Worm (Caenorhabditis elegans) whole organism, early embryonic: Measurements from ENCODE around the gene C16C8.18.
"Not testable (repeated sequence)": the region's sequence is repeated elsewhere in the genome, so short reads cannot be mapped to it uniquely, and the experiment has no call there.

Experiments used
- B0310.2 ChIP-seq: sonication (generic microtip); optimal IDR thresholded peaks from 2 replicates; lab custom pipeline; 2016; ENCODE audit warnings: mild to moderate bottlenecking, missing genetic modification characterization, missing compliant biosample characterization
- F13C5.2 ChIP-seq: sonication (generic microtip); optimal IDR thresholded peaks from 2 replicates; lab custom pipeline; 2017; ENCODE audit warnings: mild to moderate bottlenecking, missing genetic modification characterization, inconsistent platforms, missing compliant biosample characterization
- aly-1 ChIP-seq: sonication (generic microtip); optimal IDR thresholded peaks from 2 replicates; lab custom pipeline; 2016; ENCODE audit warnings: missing genetic modification characterization, missing compliant biosample characterization
- ama-1 ChIP-seq: fragments of 150-350 bp; optimal IDR thresholded peaks from 2 replicates; lab custom pipeline; 2014
- ceh-13 ChIP-seq: fragments of 200-800 bp; sonication (Bioruptor generic); optimal IDR thresholded peaks from 2 replicates; lab custom pipeline; 2018; ENCODE audit warnings: mild to moderate bottlenecking, missing genetic modification characterization, missing compliant biosample characterization
- ceh-36 ChIP-seq: sonication (generic microtip); optimal IDR thresholded peaks from 2 replicates; lab custom pipeline; 2016; ENCODE audit warnings: missing genetic modification characterization, inconsistent platforms, missing compliant biosample characterization
- ets-7 ChIP-seq: sonication (generic microtip); optimal IDR thresholded peaks from 2 replicates; lab custom pipeline; 2016; ENCODE audit warnings: missing genotype, missing genetic modification characterization, missing compliant biosample characterization
- flt-1 ChIP-seq: fragments of 200-800 bp; sonication (Bioruptor generic); IDR thresholded peaks from 2 replicates; pipeline ENCODE4 v1.3.6; 2022; ENCODE audit warnings: missing genetic modification characterization, missing compliant biosample characterization
- hmbx-1 ChIP-seq: sonication (generic microtip); optimal IDR thresholded peaks from 2 replicates; lab custom pipeline; 2016; ENCODE audit warnings: mild to moderate bottlenecking, missing genetic modification characterization, missing compliant biosample characterization
- hmg-4 ChIP-seq: fragments of 200-800 bp; sonication (Bioruptor generic); optimal IDR thresholded peaks from 2 replicates; lab custom pipeline; 2018; ENCODE audit warnings: mild to moderate bottlenecking, missing genetic modification characterization, missing compliant biosample characterization
- hnd-1 ChIP-seq: sonication (generic microtip); optimal IDR thresholded peaks from 2 replicates; lab custom pipeline; 2016; ENCODE audit warnings: missing genetic modification characterization, missing compliant biosample characterization
- pes-1 ChIP-seq: fragments of 200-800 bp; sonication (Bioruptor generic); IDR thresholded peaks from 2 replicates; pipeline ENCODE4 v1.3.6; 2022; ENCODE audit warnings: missing genetic modification reagents, missing genetic modification characterization, missing compliant biosample characterization
- scrt-1 ChIP-seq: fragments of 200-800 bp; sonication (Bioruptor generic); IDR thresholded peaks from 2 replicates; pipeline ENCODE4 v1.3.6; 2022; ENCODE audit warnings: missing genetic modification characterization, missing compliant biosample characterization
- sea-1 ChIP-seq: fragments of 200-800 bp; sonication (Bioruptor generic); conservative IDR thresholded peaks from 2 replicates; pipeline ENCODE4 v1.3.6; 2022; ENCODE audit warnings: missing genetic modification characterization, missing compliant biosample characterization
- tbx-11 ChIP-seq: fragments of 200-800 bp; sonication (Bioruptor generic); IDR thresholded peaks from 2 replicates; pipeline ENCODE4 v1.3.6; 2022; ENCODE audit warnings: missing genetic modification characterization, missing compliant biosample characterization
- tbx-37 ChIP-seq: fragments of 200-800 bp; sonication (Bioruptor generic); conservative IDR thresholded peaks from 2 replicates; pipeline ENCODE4 v1.3.6; 2022; ENCODE audit warnings: missing genetic modification reagents, missing genetic modification characterization, missing compliant biosample characterization
- tra-4 ChIP-seq: sonication (generic microtip); optimal IDR thresholded peaks from 2 replicates; lab custom pipeline; 2017; ENCODE audit warnings: missing genetic modification characterization, missing compliant biosample characterization

C16C8.18 gene

ce11 chrII:3461586-3461985 lies 32.1 kb downstream of the C16C8.18 start, which contains the start of gene C16C8.8:
Gene C16C8.8, minus strand, starts transcription at chrII:3461686.
- TF ChIP-seq tbx-37 (GFP tag; lab: Robert Waterston, UW) = no peak
- TF ChIP-seq F13C5.2 = no peak
- TF ChIP-seq pes-1 = no peak
- no peak for TF ChIP-seq ama-1 (lab: Kevin White, UChicago)
- no peak for TF ChIP-seq flt-1
- no peak for TF ChIP-seq hnd-1
- TF ChIP-seq ceh-36 (tag; lab: Kevin White, UChicago) = no peak
- no peak for TF ChIP-seq ets-7 (tag; lab: Kevin White, UChicago)
- no peak for TF ChIP-seq scrt-1 (GFP tag; lab: Robert Waterston, UW)
- no peak for TF ChIP-seq ceh-13 (GFP tag; lab: Kevin White, UChicago)
- TF ChIP-seq aly-1 = no peak
- no peak for TF ChIP-seq tra-4 (tag; lab: Kevin White, UChicago)
- no peak for TF ChIP-seq hmg-4
- TF ChIP-seq B0310.2 (tag; lab: Kevin White, UChicago) = no peak
- TF ChIP-seq sea-1 (GFP tag; lab: Robert Waterston, UW) = no peak

- no peak for TF ChIP-seq ama-1 (lab: Kevin White, UChicago)
Measured at ce11 chrII:3463097-3463496, 33.6 kb downstream of the C16C8.18 start, which contains the start of gene C16C8.9. Gene C16C8.9, minus strand, starts transcription at chrII:3463197.

DNA sequence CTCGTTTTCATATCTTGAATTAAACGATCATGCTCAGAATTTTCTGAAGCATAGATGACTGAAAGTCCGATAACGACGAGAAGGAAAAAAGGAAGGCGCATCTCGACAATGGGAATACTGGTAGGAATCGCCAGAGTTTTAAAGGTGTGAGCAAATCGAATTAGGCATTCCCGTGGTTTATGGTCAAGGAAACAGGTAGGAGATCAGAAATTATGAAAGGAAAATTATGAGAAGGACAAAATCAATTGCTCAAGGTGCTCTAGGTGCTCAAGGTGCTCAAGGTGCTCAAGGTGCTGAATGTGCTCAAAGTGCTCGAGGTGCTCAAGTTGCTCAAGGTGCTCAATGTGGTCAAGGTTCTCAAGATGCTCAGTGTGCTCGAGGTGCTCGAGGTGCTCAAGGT lies 35.1 kb downstream of the C16C8.18 start, which contains the start of gene C16C8.10:
Gene C16C8.10 (minus strand): TSS at position 101 of the 400 bp plus-strand sequence.
- TF ChIP-seq ceh-13 (GFP tag; lab: Kevin White, UChicago); aly-1; ceh-36 (tag; lab: Kevin White, UChicago): not testable (repeated sequence)

DNA sequence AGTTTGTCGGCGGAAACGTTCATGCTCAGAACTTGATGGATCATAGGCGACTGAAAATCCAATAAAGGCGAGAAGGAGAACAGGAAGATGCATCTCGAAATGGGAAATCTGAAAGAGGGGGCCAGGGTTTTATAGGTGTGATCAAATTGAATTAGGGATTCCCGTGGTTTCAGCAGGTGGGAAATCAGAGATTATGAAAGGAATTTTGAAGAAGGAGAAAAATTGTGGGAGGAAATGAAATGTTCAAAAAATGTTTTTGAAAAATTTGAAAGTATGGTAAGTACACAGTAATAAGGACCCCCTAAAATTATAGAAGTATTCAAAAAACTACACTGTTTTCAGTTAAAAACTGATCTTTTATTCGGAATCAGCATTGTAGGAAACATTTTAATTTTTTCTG lies 41.0 kb downstream of the C16C8.18 start, which contains the start of gene Y49F6B.20:
Gene Y49F6B.20 (minus strand): TSS at position 101 of the 400 bp plus-strand sequence.
- TF ChIP-seq hnd-1 (no peak), pes-1 (no peak), ama-1 (lab: Kevin White, UChicago) (no peak), B0310.2 (tag; lab: Kevin White, UChicago) (no peak), ets-7 (tag; lab: Kevin White, UChicago) (no peak), ceh-13 (GFP tag; lab: Kevin White, UChicago) (no peak), hmbx-1 (no peak), tbx-11 (no peak), aly-1 (no peak), tra-4 (tag; lab: Kevin White, UChicago) (no peak), sea-1 (GFP tag; lab: Robert Waterston, UW) (no peak), ceh-36 (tag; lab: Kevin White, UChicago) (no peak), tbx-37 (GFP tag; lab: Robert Waterston, UW) (no peak), flt-1 (no peak), F13C5.2 (no peak), hmg-4 (no peak), scrt-1 (GFP tag; lab: Robert Waterston, UW) (no peak)

ce11 chrII:3471603-3472002 lies 42.1 kb downstream of the C16C8.18 start, which contains the start of gene Y49F6B.13:
Gene Y49F6B.13, minus strand, starts transcription at chrII:3471703.
- TF ChIP-seq flt-1 = no peak
- no peak for TF ChIP-seq tbx-11
- TF ChIP-seq aly-1 = no peak
- no peak for TF ChIP-seq hmg-4
- TF ChIP-seq hnd-1 = no peak
- no peak for TF ChIP-seq tra-4 (tag; lab: Kevin White, UChicago)

- TF ChIP-seq flt-1 = no peak
- TF ChIP-seq B0310.2 (tag; lab: Kevin White, UChicago) = no peak
- no peak for TF ChIP-seq ama-1 (lab: Kevin White, UChicago)
- TF ChIP-seq ets-7 (tag; lab: Kevin White, UChicago) = no peak
- TF ChIP-seq hnd-1 = no peak
- TF ChIP-seq scrt-1 (GFP tag; lab: Robert Waterston, UW) = no peak
- TF ChIP-seq ceh-36 (tag; lab: Kevin White, UChicago) = no peak
- TF ChIP-seq pes-1 = no peak
- no peak for TF ChIP-seq ceh-13 (GFP tag; lab: Kevin White, UChicago)
- no peak for TF ChIP-seq F13C5.2
- TF ChIP-seq tbx-37 (GFP tag; lab: Robert Waterston, UW) = no peak
- TF ChIP-seq aly-1 = no peak
- no peak for TF ChIP-seq sea-1 (GFP tag; lab: Robert Waterston, UW)
- TF ChIP-seq tra-4 (tag; lab: Kevin White, UChicago) = no peak
- TF ChIP-seq hmbx-1 = no peak
- TF ChIP-seq hmg-4 = no peak
Measured at ce11 chrII:3472316-3472715, 42.8 kb downstream of the C16C8.18 start, which contains the start of gene Y49F6B.12. Gene Y49F6B.12, minus strand, starts transcription at chrII:3472416.

ce11 chrII:3472817-3473216 lies 43.3 kb downstream of the C16C8.18 start, which contains the start of gene Y49F6B.6:
Gene Y49F6B.6, plus strand, starts transcription at chrII:3473117.
- TF ChIP-seq scrt-1 (GFP tag; lab: Robert Waterston, UW) = no peak
- no peak for TF ChIP-seq ama-1 (lab: Kevin White, UChicago)
- TF ChIP-seq B0310.2 (tag; lab: Kevin White, UChicago) = no peak
- TF ChIP-seq F13C5.2 = no peak
- TF ChIP-seq tra-4 (tag; lab: Kevin White, UChicago) = no peak
- no peak for TF ChIP-seq tbx-37 (GFP tag; lab: Robert Waterston, UW)
- TF ChIP-seq sea-1 (GFP tag; lab: Robert Waterston, UW) = no peak
- TF ChIP-seq hnd-1 = no peak
- TF ChIP-seq ceh-36 (tag; lab: Kevin White, UChicago) = no peak
- no peak for TF ChIP-seq aly-1
- no peak for TF ChIP-seq tbx-11
- no peak for TF ChIP-seq hmg-4
- TF ChIP-seq flt-1 = no peak
- no peak for TF ChIP-seq hmbx-1
- no peak for TF ChIP-seq ets-7 (tag; lab: Kevin White, UChicago)
- no peak for TF ChIP-seq ceh-13 (GFP tag; lab: Kevin White, UChicago)
- no peak for TF ChIP-seq pes-1

DNA sequence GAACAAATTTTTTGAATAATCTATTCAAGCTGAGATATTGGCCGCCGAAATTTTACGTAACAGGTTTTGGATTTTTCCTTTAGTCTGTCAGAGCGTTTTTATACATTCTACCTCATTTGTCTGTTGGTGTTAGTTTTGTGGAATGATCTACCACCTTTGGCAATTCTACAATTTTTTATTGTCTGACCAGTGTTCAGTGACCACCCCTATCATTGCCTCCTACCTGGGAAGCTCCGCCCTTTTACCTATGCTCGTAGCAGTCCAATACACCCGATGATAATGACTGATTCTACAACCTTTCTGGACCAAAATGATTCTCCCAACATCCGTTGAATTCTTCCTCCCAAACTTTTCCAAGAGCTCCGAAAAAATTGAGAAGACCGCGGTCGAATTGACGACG lies 44.2 kb downstream of the C16C8.18 start, which contains the start of gene sdz-32:
Gene sdz-32 (plus strand): TSS at position 301 of the 400 bp plus-strand sequence.
- TF ChIP-seq hmbx-1 = no peak
- TF ChIP-seq flt-1 = no peak
- TF ChIP-seq ceh-36 (tag; lab: Kevin White, UChicago) = no peak
- TF ChIP-seq ets-7 (tag; lab: Kevin White, UChicago) = no peak
- no peak for TF ChIP-seq ceh-13 (GFP tag; lab: Kevin White, UChicago)
- no peak for TF ChIP-seq sea-1 (GFP tag; lab: Robert Waterston, UW)
- TF ChIP-seq tra-4 (tag; lab: Kevin White, UChicago) = no peak
- TF ChIP-seq tbx-11 = no peak
- TF ChIP-seq tbx-37 (GFP tag; lab: Robert Waterston, UW) = no peak
- TF ChIP-seq aly-1 = no peak
- TF ChIP-seq ama-1 (lab: Kevin White, UChicago) = no peak
- no peak for TF ChIP-seq scrt-1 (GFP tag; lab: Robert Waterston, UW)
- TF ChIP-seq hnd-1 = no peak
- no peak for TF ChIP-seq hmg-4
- no peak for TF ChIP-seq pes-1
